Worm (Caenorhabditis elegans): ENCODE data around the gene Y55F3AM.13.

The Y55F3AM.13 gene

ce11 chrIV:1093870-1094564, 37.9 kb upstream of the Y55F3AM.13 start, which contains the start of the genes cct-8 and Y55F3AR.2 (continued):
- peak; percentile 83; the same call in 1 of the 2 replicates for TF ChIP-seq aptf-3 (GFP tag; IDR thresholded peaks at IDR 0.05)

- TF ChIP-seq nfyb-1 (GFP tag; IDR thresholded peaks at IDR 0.05) (0 out of 2 replicates have a peak, but pooled peaks have one; percentile 10), D2030.7 (GFP tag; IDR thresholded peaks at IDR 0.05) (no peak), cebp-1 (GFP tag; IDR thresholded peaks at IDR 0.05) (no peak), cebp-1 (tag; optimal IDR thresholded peaks at IDR 0.05) (peak; percentile 15)
Measured at ce11 chrIV:1086913-1087312, 30.8 kb upstream of the Y55F3AM.13 start, which contains the start of gene csn-4. TSS of gene csn-4 (minus strand) at chrIV:1087013.

ce11 chrIV:1075484-1075883, 19.4 kb upstream of the Y55F3AM.13 start:
- peak; percentile 33 for TF ChIP-seq nhr-80 (tag; optimal IDR thresholded peaks at IDR 0.05)
- TF ChIP-seq madf-3 (GFP tag; IDR thresholded peaks at IDR 0.05): no peak
- TF ChIP-seq mel-28 (tag; optimal IDR thresholded peaks at IDR 0.05; ENCODE audit: borderline replicate concordance): no peak
- TF ChIP-seq K12H6.12 (tag; optimal IDR thresholded peaks at IDR 0.05): no peak
- no peak for TF ChIP-seq F55B11.4 (tag; optimal IDR thresholded peaks at IDR 0.05; ENCODE audit: borderline replicate concordance, insufficient read depth)
- TF ChIP-seq sea-2 (GFP tag; IDR thresholded peaks at IDR 0.05): no peak

- TF ChIP-seq sdz-38 (tag; optimal IDR thresholded peaks at IDR 0.05) (no peak), dox-1 (GFP tag; IDR thresholded peaks at IDR 0.05) (no peak), F39B2.1 (GFP tag; IDR thresholded peaks at IDR 0.05) (no peak)
Measured at ce11 chrIV:1074069-1074468, 18.0 kb upstream of the Y55F3AM.13 start.

- TF ChIP-seq F23B12.7 (tag; optimal IDR thresholded peaks at IDR 0.05; ENCODE audit: insufficient read depth) (peak; percentile 40), K12H6.12 (tag; optimal IDR thresholded peaks at IDR 0.05) (peak; percentile 47), ets-4 (GFP tag; optimal IDR thresholded peaks at IDR 0.05) (peak; percentile 29), F39B2.1 (GFP tag; IDR thresholded peaks at IDR 0.05) (no peak), snpc-3.4 (tag; optimal IDR thresholded peaks at IDR 0.05) (no peak), dox-1 (GFP tag; IDR thresholded peaks at IDR 0.05) (peak; percentile 58), ztf-18 (tag; optimal IDR thresholded peaks at IDR 0.05) (peak; percentile 23), attf-3 (GFP tag; conservative IDR thresholded peaks at IDR 0.05) (0 out of 2 replicates have a peak, but pooled peaks have one; percentile 42), lin-35 (GFP tag; optimal IDR thresholded peaks at IDR 0.05) (peak in 1 of 3 experiments; percentile 54), pbrm-1 (GFP tag; IDR thresholded peaks at IDR 0.05) (peak; percentile 80; the same call in 1 of the 2 replicates), nfya-1 (tag; optimal IDR thresholded peaks at IDR 0.05; ENCODE audit: borderline replicate concordance, insufficient read depth) (no peak), snpc-4 (GFP tag; optimal IDR thresholded peaks at IDR 0.05) (no peak), snpc-4 (tag; optimal IDR thresholded peaks at IDR 0.05) (no peak), let-526 (GFP tag; IDR thresholded peaks at IDR 0.05) (no peak), ceh-100 (GFP tag; IDR thresholded peaks at IDR 0.05) (no peak), attf-5 (GFP tag; optimal IDR thresholded peaks at IDR 0.05) (peak; percentile 32), hmg-1.2 (GFP tag; IDR thresholded peaks at IDR 0.05) (peak; percentile 84), lin-54 (GFP tag; optimal IDR thresholded peaks at IDR 0.05) (peak; percentile 9), zfh-2 (GFP tag; conservative IDR thresholded peaks at IDR 0.05) (peak; percentile 99), nhr-80 (tag; optimal IDR thresholded peaks at IDR 0.05) (peak; percentile 88), K11D2.4 (GFP tag; IDR thresholded peaks at IDR 0.05) (peak; percentile 83), mcd-1 (GFP tag; IDR thresholded peaks at IDR 0.05) (peak; percentile 66), egrh-3 (GFP tag; IDR thresholded peaks at IDR 0.05) (peak; percentile 82), fkh-3 (tag; optimal IDR thresholded peaks at IDR 0.05) (no peak), nfyb-1 (GFP tag; IDR thresholded peaks at IDR 0.05) (0 out of 2 replicates have a peak, but pooled peaks have one; percentile 28), madf-10 (tag; optimal IDR thresholded peaks at IDR 0.05) (peak; percentile 1), cebp-1 (GFP tag; IDR thresholded peaks at IDR 0.05) (no peak), cebp-1 (tag; optimal IDR thresholded peaks at IDR 0.05) (peak; percentile 72)
Measured at ce11 chrIV:1070383-1070782, 14.3 kb upstream of the Y55F3AM.13 start.

Data from whole organism, young adult.